Worm (Caenorhabditis elegans) whole organism, L3 larva: ENCODE measurements around the gene ced-9.

ENCODE experiments used
- R02D3.7 ChIP-seq: fragments of 150-350 bp; optimal IDR thresholded peaks from 2 replicates; lab custom pipeline; 2014; ENCODE audit warnings: missing biosample characterization, missing genetic modification characterization
- ZK546.5 ChIP-seq: sonication (generic microtip); optimal IDR thresholded peaks from 2 replicates; lab custom pipeline; 2017; ENCODE audit warnings: missing biosample characterization, missing genetic modification characterization
- aly-2 ChIP-seq: fragments of 150-350 bp; optimal IDR thresholded peaks from 2 replicates; lab custom pipeline; 2014; ENCODE audit warnings: missing biosample characterization, missing genetic modification characterization
- ama-1 ChIP-seq: fragments of 150-350 bp; optimal IDR thresholded peaks from 2 replicates; lab custom pipeline; 2018
- ceh-28 ChIP-seq: fragments of 150-350 bp; optimal IDR thresholded peaks from 2 replicates; lab custom pipeline; 2014; ENCODE audit warnings: missing biosample characterization, missing genetic modification reagents, missing genetic modification characterization
- ceh-82 ChIP-seq: fragments of 150-350 bp; optimal IDR thresholded peaks from 2 replicates; lab custom pipeline; 2014; ENCODE audit warnings: missing biosample characterization, missing genetic modification characterization
- daf-12 ChIP-seq: fragments of 150-350 bp; optimal IDR thresholded peaks from 2 replicates; lab custom pipeline; 2014; ENCODE audit warnings: missing biosample characterization, missing genetic modification reagents, missing genetic modification characterization
- egl-27 ChIP-seq: sonication (generic microtip); optimal IDR thresholded peaks from 4 replicates; lab custom pipeline; 2017; ENCODE audit warnings: missing biosample characterization, missing genetic modification reagents, missing genetic modification characterization
- egl-5 ChIP-seq: fragments of 150-350 bp; optimal IDR thresholded peaks from 2 replicates; lab custom pipeline; 2017; ENCODE audit warnings: missing biosample characterization, missing genetic modification reagents, missing genetic modification characterization, inconsistent platforms
- elt-1 ChIP-seq: fragments of 150-350 bp; optimal IDR thresholded peaks from 2 replicates; lab custom pipeline; 2014; ENCODE audit warnings: missing biosample characterization, missing genetic modification characterization
- elt-2 ChIP-seq: sonication (generic microtip); optimal IDR thresholded peaks from 2 replicates; lab custom pipeline; 2016; ENCODE audit warnings: missing genetic modification reagents, mild to moderate bottlenecking, missing genetic modification characterization, missing compliant biosample characterization
- elt-3 ChIP-seq, 3 experiments: fragments of 150-350 bp in 1 of 3; sonication (generic microtip) in 2 of 3; optimal IDR thresholded peaks; 2 replicates in 2 of 3; 4 replicates in 1 of 3; lab custom pipeline; 2014 to 2017; ENCODE audit warnings: missing biosample characterization in 3 of 3, missing genetic modification characterization in 3 of 3
- eor-1 ChIP-seq, 2 experiments: fragments of 150-350 bp; optimal IDR thresholded peaks; 2 replicates each; lab custom pipeline; 2014 to 2018; ENCODE audit warnings: missing biosample characterization in 2 of 2, missing genetic modification characterization in 2 of 2
- fkh-10 ChIP-seq: sonication (generic microtip); optimal IDR thresholded peaks from 2 replicates; lab custom pipeline; 2017; ENCODE audit warnings: missing biosample characterization, missing genetic modification reagents, missing genetic modification characterization
- fkh-2 ChIP-seq: fragments of 150-350 bp; optimal IDR thresholded peaks from 2 replicates; lab custom pipeline; 2014; ENCODE audit warnings: missing biosample characterization, missing genetic modification reagents, missing genetic modification characterization
- fos-1 ChIP-seq: fragments of 150-350 bp; optimal IDR thresholded peaks from 2 replicates; lab custom pipeline; 2014; ENCODE audit warnings: missing biosample characterization, missing genetic modification characterization
- hmg-11 ChIP-seq: sonication (generic microtip); optimal IDR thresholded peaks from 2 replicates; lab custom pipeline; 2016; ENCODE audit warnings: missing genetic modification characterization, missing compliant biosample characterization
- jun-1 ChIP-seq: fragments of 150-350 bp; optimal IDR thresholded peaks from 2 replicates; lab custom pipeline; 2014; ENCODE audit warnings: missing biosample characterization, missing genetic modification reagents, missing genetic modification characterization
- lin-15B ChIP-seq: fragments of 150-350 bp; optimal IDR thresholded peaks from 2 replicates; lab custom pipeline; 2014; ENCODE audit warnings: missing biosample characterization, missing genetic modification characterization
- lin-39 ChIP-seq: fragments of 150-350 bp; optimal IDR thresholded peaks from 2 replicates; lab custom pipeline; 2018; ENCODE audit warnings: missing biosample characterization, missing genetic modification reagents, missing genetic modification characterization
- lsy-12 ChIP-seq: sonication (generic microtip); optimal IDR thresholded peaks from 2 replicates; lab custom pipeline; 2016; ENCODE audit warnings: mild to moderate bottlenecking, missing genetic modification characterization, missing compliant biosample characterization
- mdl-1 ChIP-seq: fragments of 150-350 bp; optimal IDR thresholded peaks from 2 replicates; lab custom pipeline; 2014; ENCODE audit warnings: missing biosample characterization, missing genetic modification characterization
- mml-1 ChIP-seq: fragments of 150-350 bp; sonication (generic microtip); optimal IDR thresholded peaks from 3 replicates; lab custom pipeline; 2014; ENCODE audit warnings: missing biosample characterization, missing genetic modification characterization
- nfya-1 ChIP-seq: sonication (generic microtip); optimal IDR thresholded peaks from 2 replicates; lab custom pipeline; 2017; ENCODE audit warnings: missing genetic modification characterization, mild to moderate bottlenecking, missing compliant biosample characterization, antibody characterized with exemption, moderate library complexity; ENCODE audit not compliant: insufficient read depth
- nhr-12 ChIP-seq: fragments of 150-350 bp; optimal IDR thresholded peaks from 2 replicates; lab custom pipeline; 2014; ENCODE audit warnings: missing biosample characterization, missing genetic modification characterization
- nhr-23 ChIP-seq: fragments of 150-350 bp; optimal IDR thresholded peaks from 2 replicates; lab custom pipeline; 2014; ENCODE audit warnings: missing biosample characterization, missing genetic modification reagents, missing genetic modification characterization
- nhr-237 ChIP-seq: fragments of 150-350 bp; optimal IDR thresholded peaks from 2 replicates; lab custom pipeline; 2014; ENCODE audit warnings: missing biosample characterization, missing genetic modification characterization
- nhr-28 ChIP-seq: fragments of 150-350 bp; optimal IDR thresholded peaks from 2 replicates; lab custom pipeline; 2014; ENCODE audit warnings: missing biosample characterization, missing genetic modification characterization
- nhr-43 ChIP-seq: sonication (generic microtip); optimal IDR thresholded peaks from 2 replicates; lab custom pipeline; 2016; ENCODE audit warnings: mild to moderate bottlenecking, missing genetic modification characterization, missing compliant biosample characterization; ENCODE audit not compliant: poor library complexity, severe bottlenecking
- nhr-67 ChIP-seq: fragments of 150-350 bp; optimal IDR thresholded peaks from 2 replicates; lab custom pipeline; 2014; ENCODE audit warnings: missing biosample characterization, missing genetic modification characterization
- nhr-76 ChIP-seq: fragments of 150-350 bp; sonication (generic microtip); optimal IDR thresholded peaks from 5 replicates; lab custom pipeline; 2014; ENCODE audit warnings: missing biosample characterization, missing genetic modification characterization
- nhr-77 ChIP-seq: fragments of 150-350 bp; optimal IDR thresholded peaks from 2 replicates; lab custom pipeline; 2014; ENCODE audit warnings: missing biosample characterization, missing genetic modification characterization
- pqm-1 ChIP-seq: fragments of 150-350 bp; optimal IDR thresholded peaks from 2 replicates; lab custom pipeline; 2017; ENCODE audit warnings: missing biosample characterization, missing genetic modification characterization, inconsistent platforms
- skn-1 ChIP-seq: fragments of 150-350 bp; optimal IDR thresholded peaks from 2 replicates; lab custom pipeline; 2014; ENCODE audit warnings: missing biosample characterization, missing genetic modification characterization
- snpc-4 ChIP-seq: fragments of 150-350 bp; optimal IDR thresholded peaks from 2 replicates; lab custom pipeline; 2014; ENCODE audit warnings: missing biosample characterization, missing genetic modification characterization
- tbx-2 ChIP-seq: sonication (generic microtip); optimal IDR thresholded peaks from 2 replicates; lab custom pipeline; 2016; ENCODE audit warnings: mild to moderate bottlenecking, missing genetic modification characterization, missing compliant biosample characterization
- unc-39 ChIP-seq: sonication (generic microtip); optimal IDR thresholded peaks from 4 replicates; lab custom pipeline; 2017; ENCODE audit warnings: missing biosample characterization, missing genetic modification characterization
- unc-62 ChIP-seq: fragments of 150-350 bp; sonication (generic microtip); optimal IDR thresholded peaks from 4 replicates; lab custom pipeline; 2014; ENCODE audit warnings: missing biosample characterization, missing genetic modification reagents, missing genetic modification characterization
- zag-1 ChIP-seq: fragments of 150-350 bp; optimal IDR thresholded peaks from 2 replicates; lab custom pipeline; 2014; ENCODE audit warnings: missing biosample characterization, missing genetic modification characterization
- ztf-11 ChIP-seq: fragments of 150-350 bp; optimal IDR thresholded peaks from 2 replicates; lab custom pipeline; 2014; ENCODE audit warnings: missing biosample characterization, missing genetic modification characterization

Gene ced-9

DNA sequence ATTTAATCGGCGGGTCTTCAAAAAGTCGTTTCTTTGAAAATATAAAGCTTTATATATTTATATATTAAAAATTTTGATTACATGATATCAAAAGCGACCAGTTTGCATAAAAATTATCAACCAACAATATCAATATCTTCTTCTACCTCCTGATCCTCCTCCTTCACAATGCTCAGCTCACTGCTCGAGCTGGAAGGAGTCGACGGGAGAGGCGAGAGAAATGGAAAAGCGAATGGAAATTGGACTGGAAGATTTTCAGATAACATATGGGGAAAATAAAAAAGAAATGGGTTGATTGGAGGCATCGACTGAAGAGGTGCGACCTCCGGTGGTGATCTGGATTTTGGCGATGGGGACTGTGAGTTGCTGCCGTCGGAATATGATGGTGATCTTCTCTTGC is 5.0 kb downstream of the ced-9 start:
- TF ChIP-seq nhr-43 (no peak), R02D3.7 (tag; lab: Kevin White, UChicago) (no peak), nhr-12 (tag; lab: Kevin White, UChicago) (no peak), hmg-11 (tag; lab: Kevin White, UChicago) (no peak), fkh-10 (GFP tag; lab: Kevin White, UChicago) (no peak), jun-1 (tag; lab: Kevin White, UChicago) (no peak), unc-62 (GFP tag; lab: Kevin White, UChicago) (no peak), skn-1 (tag; lab: Kevin White, UChicago) (no peak), ceh-28 (no peak), mdl-1 (tag; lab: Kevin White, UChicago) (no peak), unc-39 (no peak), zag-1 (tag; lab: Kevin White, UChicago) (no peak), nhr-237 (tag; lab: Kevin White, UChicago) (no peak)
- TF ChIP-seq, all 47 proteins: peak for 0

DNA sequence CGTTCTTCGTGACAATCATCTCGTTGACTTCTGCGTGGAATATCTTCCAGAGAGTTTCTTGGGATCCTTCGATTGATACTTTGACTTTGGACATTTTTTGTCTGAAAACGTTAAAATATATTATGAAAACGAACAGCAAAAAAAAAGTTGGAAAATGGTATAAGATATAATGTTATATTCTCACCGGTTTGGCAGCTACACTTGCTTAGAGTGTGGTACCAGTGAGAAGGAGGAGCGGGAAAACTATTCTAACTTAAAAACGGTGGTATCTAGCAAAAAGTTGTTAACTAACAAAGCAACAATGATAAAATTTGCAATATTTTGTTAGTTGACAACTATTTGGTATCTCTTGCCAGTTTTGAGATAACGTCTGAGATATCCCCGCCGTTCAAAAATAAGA is 6.8 kb downstream of the ced-9 start, which contains the start of gene tbx-9:
tbx-9 (minus strand) TSS at position 101 of the 400 bp plus-strand sequence.
- TF ChIP-seq aly-2 (no peak), ama-1 (lab: Kevin White, UChicago) (no peak), nfya-1 (tag; lab: Kevin White, UChicago) (no peak), nhr-77 (tag; lab: Kevin White, UChicago) (no peak), ZK546.5 (tag; lab: Kevin White, UChicago) (no peak), unc-62 (GFP tag; lab: Kevin White, UChicago) (no peak), lin-15B (tag; lab: Kevin White, UChicago) (no peak), nhr-67 (tag; lab: Kevin White, UChicago) (no peak), pqm-1 (tag; lab: Kevin White, UChicago) (no peak), unc-39 (no peak), elt-1 (tag; lab: Kevin White, UChicago) (no peak)
- TF ChIP-seq, all 47 proteins: peak for 0

DNA sequence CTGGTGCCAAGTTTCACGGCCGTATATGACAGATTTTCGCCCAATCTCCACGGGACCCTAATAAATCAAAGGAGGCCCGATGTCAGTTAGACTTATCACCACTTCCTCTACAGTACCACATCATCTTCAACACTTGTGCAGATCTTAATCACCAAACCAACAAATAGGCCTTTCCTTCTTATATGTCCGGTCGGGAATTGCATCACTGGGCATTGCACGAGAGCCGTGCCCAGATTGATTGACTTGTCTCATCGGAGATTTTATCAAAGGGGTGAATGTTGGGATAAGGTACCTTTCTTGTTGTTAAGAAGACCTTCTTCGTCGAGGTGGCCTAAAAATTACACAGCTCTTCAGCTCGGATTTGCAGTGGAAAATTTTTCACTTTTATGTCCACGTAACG is 9.8 kb downstream of the ced-9 start:
- no peak for TF ChIP-seq ceh-82 (tag; lab: Kevin White, UChicago)
- no peak for TF ChIP-seq ztf-11 (tag; lab: Kevin White, UChicago)
- no peak for TF ChIP-seq nhr-23
- TF ChIP-seq nhr-12 (tag; lab: Kevin White, UChicago) = no peak
- no peak for TF ChIP-seq nhr-67 (tag; lab: Kevin White, UChicago)
- TF ChIP-seq eor-1 (tag; optimal IDR thresholded peaks at IDR 0.05; lab: Kevin White, UChicago) = no peak
- no peak for TF ChIP-seq ceh-28
- TF ChIP-seq fkh-10 (GFP tag; lab: Kevin White, UChicago) = no peak
- TF ChIP-seq mdl-1 (tag; lab: Kevin White, UChicago) = no peak
- TF ChIP-seq elt-2 (tag; lab: Kevin White, UChicago) = no peak
- no peak for TF ChIP-seq fos-1 (tag; lab: Kevin White, UChicago)
- no peak for TF ChIP-seq mml-1
- TF ChIP-seq lin-15B (tag; lab: Kevin White, UChicago) = no peak
- no peak for TF ChIP-seq nhr-76 (tag; lab: Kevin White, UChicago)
- no peak for TF ChIP-seq fkh-2 (tag; lab: Kevin White, UChicago)

DNA sequence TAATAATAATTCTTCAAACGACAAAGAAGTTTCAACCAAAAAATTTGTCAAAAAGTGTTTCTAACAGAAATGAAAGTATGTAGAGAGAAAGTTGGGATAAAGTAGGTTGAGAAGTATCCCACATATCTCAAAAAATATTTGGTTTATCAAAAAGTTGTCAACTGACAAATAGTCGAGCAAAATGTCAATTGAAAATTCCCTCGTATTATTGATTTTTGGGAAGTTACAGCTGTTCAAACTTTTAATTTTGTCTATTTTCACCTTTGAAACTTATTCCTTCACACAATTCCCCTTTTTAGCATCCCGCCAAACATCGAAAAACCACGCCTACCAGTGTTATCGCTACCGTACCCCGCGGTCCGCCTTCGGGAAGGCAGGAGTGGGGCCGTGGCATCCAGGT is 12.1 kb downstream of the ced-9 start, which contains the start of gene tbx-8:
tbx-8 (plus strand) TSS at position 301 of the 400 bp plus-strand sequence.
- no peak for TF ChIP-seq mml-1
- TF ChIP-seq lin-39 (tag; lab: Kevin White, UChicago) = no peak
- TF ChIP-seq ama-1 (lab: Kevin White, UChicago) = no peak
- TF ChIP-seq unc-62 (GFP tag; lab: Kevin White, UChicago) = no peak
- no peak for TF ChIP-seq nhr-28 (tag; lab: Kevin White, UChicago)
- no peak for TF ChIP-seq nhr-77 (tag; lab: Kevin White, UChicago)
- no peak for TF ChIP-seq nhr-43
- TF ChIP-seq lsy-12 = no peak
- TF ChIP-seq unc-39 = no peak

DNA sequence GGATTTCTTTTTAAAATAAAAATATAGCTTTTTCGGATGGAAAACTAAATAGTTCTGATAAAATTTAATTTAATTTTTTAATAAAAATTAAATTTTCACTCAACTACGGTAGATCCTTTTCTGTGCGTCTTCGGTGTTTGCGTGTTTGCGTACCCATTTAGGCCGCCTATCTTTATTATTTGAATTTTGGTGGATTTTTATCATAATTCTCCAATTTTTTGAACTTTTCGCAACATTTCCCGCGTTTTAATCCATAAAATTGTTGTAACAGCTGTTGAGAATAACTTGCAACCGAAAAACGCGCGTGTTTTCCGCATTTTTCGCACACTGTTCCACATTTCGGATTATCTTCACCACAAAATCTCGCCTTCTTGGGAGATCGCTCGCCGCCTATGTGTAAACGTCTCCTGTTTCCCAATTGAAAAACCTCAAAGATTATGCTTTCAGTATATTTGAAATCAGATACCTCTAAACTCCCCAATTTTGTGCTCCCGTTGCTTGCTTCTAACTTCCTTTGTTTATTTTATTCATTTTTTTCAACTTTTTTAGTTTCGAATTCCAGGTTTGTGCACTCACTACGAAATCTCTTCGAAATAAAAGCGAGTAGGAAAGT is 16.7 kb downstream of the ced-9 start, which contains the start of gene T07C4.3:
T07C4.3 (plus strand) TSS at position 563 of the 613 bp plus-strand sequence.
- TF ChIP-seq aly-2 (no peak), zag-1 (tag; lab: Kevin White, UChicago) (no peak), egl-5 (tag; lab: Kevin White, UChicago) (no peak), daf-12 (tag; lab: Kevin White, UChicago) (no peak), fkh-10 (GFP tag; lab: Kevin White, UChicago) (no peak), elt-3 (tag; optimal IDR thresholded peaks at IDR 0.05; lab: Kevin White, UChicago) (no peak), snpc-4 (tag; lab: Kevin White, UChicago) (no peak), ztf-11 (tag; lab: Kevin White, UChicago) (no peak), nhr-76 (tag; lab: Kevin White, UChicago) (no peak), lsy-12 (no peak), mdl-1 (tag; lab: Kevin White, UChicago) (no peak), nhr-237 (tag; lab: Kevin White, UChicago) (no peak), tbx-2 (no peak), jun-1 (tag; lab: Kevin White, UChicago) (no peak), egl-27 (tag; lab: Kevin White, UChicago) (no peak), nhr-43 (no peak), nhr-28 (tag; lab: Kevin White, UChicago) (no peak), fkh-2 (tag; lab: Kevin White, UChicago) (no peak), ZK546.5 (tag; lab: Kevin White, UChicago) (no peak), lin-39 (tag; lab: Kevin White, UChicago) (no peak)
